Worm (Caenorhabditis elegans) whole organism, midembryonic: ENCODE measurements around the gene C53A3.4.
"Not testable (repeated sequence)": the region's sequence is repeated elsewhere in the genome, so short reads cannot be mapped to it uniquely, and the experiment has no call there.

Experiments used
- cog-1 ChIP-seq: sonication (generic microtip); optimal IDR thresholded peaks from 2 replicates; lab custom pipeline; 2016; ENCODE audit warnings: missing genetic modification characterization, missing compliant biosample characterization
- flt-1 ChIP-seq: fragments of 200-800 bp; sonication (Bioruptor generic); IDR thresholded peaks from 2 replicates; pipeline ENCODE4 v1.3.6; 2022; ENCODE audit warnings: missing genetic modification characterization, missing compliant biosample characterization
- ref-1 ChIP-seq: fragments of 200-800 bp; sonication (Bioruptor generic); conservative IDR thresholded peaks from 2 replicates; pipeline ENCODE4 v1.3.6; 2022; ENCODE audit warnings: missing genetic modification reagents, missing genetic modification characterization, missing compliant biosample characterization
- ztf-23 ChIP-seq: fragments of 200-800 bp; sonication (Bioruptor generic); IDR thresholded peaks from 2 replicates; pipeline ENCODE4 v1.3.6; 2022; ENCODE audit warnings: missing genetic modification reagents, missing genetic modification characterization, missing compliant biosample characterization

ce11 chrV:5755203-5755693, 3.4 kb downstream of the C53A3.4 start, which contains the start of gene K09H11.11:
- TF ChIP-seq ref-1 (GFP tag; lab: Robert Waterston, UW) = peak; percentile 42; the same call in 1 of the 2 replicates
- not testable (repeated sequence) for TF ChIP-seq cog-1 (tag; lab: Kevin White, UChicago); flt-1 (GFP tag; lab: Robert Waterston, UW); ztf-23
